Fruit fly (Drosophila melanogaster) whole organism, adult: ENCODE results near the gene shv.

Experiments
- CG14711 ChIP-seq: fragments of 200-800 bp; sonication (Bioruptor generic); optimal IDR thresholded peaks from 2 replicates; lab custom pipeline; 2018; ENCODE audit warnings: missing biosample characterization, mild to moderate bottlenecking, missing genetic modification characterization, moderate library complexity
- CG7045 ChIP-seq: fragments of 200-800 bp; sonication (Bioruptor generic); optimal IDR thresholded peaks from 2 replicates; lab custom pipeline; 2017; ENCODE audit warnings: missing biosample characterization, mild to moderate bottlenecking, missing genetic modification characterization
- CG7101 ChIP-seq: fragments of 200-800 bp; sonication (Bioruptor generic); optimal IDR thresholded peaks from 2 replicates; lab custom pipeline; 2018; ENCODE audit warnings: missing biosample characterization, mild to moderate bottlenecking, missing genetic modification characterization, moderate library complexity
- Clk ChIP-seq: fragments of 200-800 bp; sonication (Bioruptor generic); optimal IDR thresholded peaks from 2 replicates; lab custom pipeline; 2017; ENCODE audit warnings: missing biosample characterization, missing genetic modification characterization
- cic ChIP-seq: fragments of 200-800 bp; sonication (Bioruptor generic); optimal IDR thresholded peaks from 2 replicates; lab custom pipeline; 2017; ENCODE audit warnings: missing biosample characterization, mild to moderate bottlenecking, missing genetic modification characterization, moderate library complexity
- kay ChIP-seq: fragments of 200-800 bp; sonication (Bioruptor generic); peaks from one replicate; lab custom pipeline; 2016; ENCODE audit warnings: missing biosample characterization, missing genetic modification characterization, borderline replicate concordance
- ovo ChIP-seq: fragments of 200-800 bp; sonication (Bioruptor generic); optimal IDR thresholded peaks from 2 replicates; lab custom pipeline; 2016; ENCODE audit warnings: missing biosample characterization, missing genetic modification characterization

DNA sequence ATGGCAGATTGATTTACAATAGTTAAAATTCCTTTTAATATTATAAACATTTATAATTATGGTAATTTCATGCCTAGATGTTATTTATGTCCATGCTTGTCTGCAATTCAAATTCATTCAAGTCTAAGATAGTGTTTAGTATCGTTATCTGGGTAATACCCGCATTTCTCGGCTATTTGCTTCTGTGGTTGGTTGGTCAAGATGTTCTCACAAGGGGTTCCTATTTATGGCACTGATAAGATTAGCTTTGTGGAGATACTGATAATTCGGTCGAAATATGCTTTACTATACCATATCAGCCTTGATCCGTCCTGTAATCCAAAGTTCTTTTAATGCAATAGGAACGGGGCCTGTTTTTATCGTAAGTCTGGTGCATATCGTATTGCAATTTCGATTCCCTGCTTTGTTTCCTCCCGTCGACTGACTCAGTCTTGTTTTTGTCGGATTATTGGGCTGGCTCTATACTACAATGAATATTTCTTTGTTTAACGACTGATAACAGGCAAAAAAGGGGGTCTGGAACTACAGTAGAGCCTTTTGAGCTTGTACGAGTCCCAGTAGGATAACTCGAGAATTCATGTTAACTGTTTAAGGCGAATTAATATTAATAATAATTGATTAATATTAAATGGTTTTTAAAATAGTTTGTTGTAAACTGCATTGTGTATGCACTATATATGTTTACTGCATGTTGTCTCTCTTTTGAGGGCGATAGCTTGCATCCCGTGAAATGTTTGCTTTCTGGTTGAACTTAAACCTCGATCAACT is 1.0 kb upstream of the shv start:
- no peak for TF ChIP-seq CG7101 (tag; lab: Kevin White, UChicago)
- TF ChIP-seq cic (GFP tag; lab: Kevin White, UChicago): no peak
- TF ChIP-seq ovo (GFP tag; lab: Kevin White, UChicago): no peak
- no peak for TF ChIP-seq Clk (GFP tag; lab: Kevin White, UChicago)
- TF ChIP-seq CG7045: no peak
- no peak for TF ChIP-seq kay (GFP tag; lab: Kevin White, UChicago)
- TF ChIP-seq CG14711 (tag; lab: Kevin White, UChicago): peak; percentile 16
